Fruit fly (Drosophila melanogaster): ENCODE data around the gene RabGGTb.

DNA sequence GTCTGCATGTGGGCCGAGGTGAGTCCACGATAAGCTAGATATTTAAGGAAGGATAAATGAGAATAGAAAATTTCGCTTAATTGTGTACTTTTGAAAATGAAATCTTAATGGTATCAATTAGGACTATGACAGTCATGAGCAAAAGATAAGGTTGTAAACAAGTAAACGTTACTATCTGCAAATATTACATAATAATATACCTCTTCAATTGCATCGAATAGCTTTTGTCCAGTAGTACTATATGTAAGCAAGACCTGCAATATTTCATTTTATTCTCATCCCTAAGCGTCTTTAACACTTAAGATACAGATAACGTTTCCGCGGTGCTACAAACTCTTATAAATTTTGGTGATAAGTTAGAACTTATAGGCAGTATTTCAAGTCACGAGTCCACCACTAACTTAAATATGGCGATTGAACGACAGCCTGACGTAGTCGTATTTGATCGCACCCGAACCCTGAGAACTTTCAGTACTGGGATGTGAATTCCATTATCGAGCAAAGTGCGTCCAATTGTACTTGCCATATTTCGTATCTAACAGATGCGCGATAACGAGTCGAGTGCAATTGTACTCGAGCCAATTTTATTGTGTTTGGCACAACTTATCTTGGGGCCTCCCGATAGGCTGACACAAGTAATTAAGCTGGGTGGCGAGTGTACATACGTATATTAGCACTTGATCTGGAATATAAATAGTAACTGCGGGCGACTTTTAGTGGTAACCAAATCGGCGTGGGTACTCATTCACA is 13.2 kb upstream of the RabGGTb start:
- no peak for TF ChIP-seq CG8478 (optimal IDR thresholded peaks at IDR 0.05)
- no peak for TF ChIP-seq CTCF (optimal IDR thresholded peaks at IDR 0.05)

Measured in S2 (cell line).